Fruit fly (Drosophila melanogaster) whole organism: ENCODE data around the gene TotC.

Experiments used
- CG8478 ChIP-seq: fragments of >200 bp; optimal IDR thresholded peaks from 2 replicates; lab custom pipeline; 2018; ENCODE audit warnings: inconsistent platforms
- Dll ChIP-seq: fragments of >200 bp; optimal IDR thresholded peaks from 2 replicates; lab custom pipeline; 2017
- EcR ChIP-seq, 2 experiments: fragments of >200 bp; optimal IDR thresholded peaks; 2 replicates each; lab custom pipeline; 2017; ENCODE audit warnings: missing biosample characterization in 2 of 2, missing genetic modification characterization in 2 of 2, missing genetic modification reagents in 2 of 2
- pan ChIP-seq: fragments of >200 bp; optimal IDR thresholded peaks from 2 replicates; lab custom pipeline; 2017
- psq ChIP-seq: fragments of >200 bp; optimal IDR thresholded peaks from 2 replicates; lab custom pipeline; 2017
- usp ChIP-seq: fragments of >200 bp; optimal IDR thresholded peaks from 2 replicates; lab custom pipeline; 2017; ENCODE audit warnings: missing biosample characterization, missing genetic modification characterization, mixed read lengths

The TotC gene

dm6 chr3R:20836257-20836856 is 36.4 kb upstream of the TotC start:
- TF ChIP-seq psq (lab: Kevin White, UChicago) (no peak), usp (GFP tag; lab: Kevin White, UChicago) (no peak), EcR (GFP tag; optimal IDR thresholded peaks at IDR 0.05; lab: Kevin White, UChicago) (no peak), pan (lab: Kevin White, UChicago) (no peak), Dll (lab: Kevin White, UChicago) (no peak), CG8478 (no peak)

dm6 chr3R:20837242-20837664 is 35.5 kb upstream of the TotC start:
- no peak for TF ChIP-seq usp (GFP tag; lab: Kevin White, UChicago)
- TF ChIP-seq Dll (lab: Kevin White, UChicago), result no peak
- TF ChIP-seq pan (lab: Kevin White, UChicago), result no peak
- TF ChIP-seq psq (lab: Kevin White, UChicago), result no peak
- no peak for TF ChIP-seq CG8478
- no peak for TF ChIP-seq EcR (GFP tag; optimal IDR thresholded peaks at IDR 0.05; lab: Kevin White, UChicago)

DNA sequence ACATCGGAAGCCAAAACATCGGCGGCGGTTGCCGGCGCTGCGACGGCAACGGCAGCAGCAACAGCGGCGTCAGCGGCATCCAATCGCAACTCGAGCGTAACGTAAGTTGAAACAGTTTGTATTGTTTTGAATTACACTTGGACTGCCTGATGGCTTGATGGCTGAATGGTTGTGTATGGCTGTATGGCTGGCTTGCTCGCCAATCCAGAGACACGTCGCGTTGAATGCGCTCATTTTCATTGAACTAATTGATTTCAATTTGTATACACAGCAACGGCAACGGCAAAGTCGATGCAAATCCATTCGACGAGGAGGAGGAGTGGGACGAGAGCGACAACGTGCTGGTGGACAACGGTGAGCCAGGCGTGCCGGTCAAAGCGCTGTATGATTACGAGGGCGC is 34.0 kb upstream of the TotC start:
- TF ChIP-seq Dll (lab: Kevin White, UChicago) (no peak), psq (lab: Kevin White, UChicago) (no peak), usp (GFP tag; lab: Kevin White, UChicago) (no peak), CG8478 (no peak), EcR (GFP tag; optimal IDR thresholded peaks at IDR 0.05; lab: Kevin White, UChicago) (no peak), pan (lab: Kevin White, UChicago) (no peak)

dm6 chr3R:20841840-20842239 is 30.9 kb upstream of the TotC start, which contains the start of gene CG15695:
CG15695 (plus strand) TSS chr3R:20842140.
- TF ChIP-seq CG8478 (no peak), psq (lab: Kevin White, UChicago) (no peak), pan (lab: Kevin White, UChicago) (no peak), usp (GFP tag; lab: Kevin White, UChicago) (no peak), Dll (lab: Kevin White, UChicago) (no peak), EcR (GFP tag; optimal IDR thresholded peaks at IDR 0.05; lab: Kevin White, UChicago) (no peak)

DNA sequence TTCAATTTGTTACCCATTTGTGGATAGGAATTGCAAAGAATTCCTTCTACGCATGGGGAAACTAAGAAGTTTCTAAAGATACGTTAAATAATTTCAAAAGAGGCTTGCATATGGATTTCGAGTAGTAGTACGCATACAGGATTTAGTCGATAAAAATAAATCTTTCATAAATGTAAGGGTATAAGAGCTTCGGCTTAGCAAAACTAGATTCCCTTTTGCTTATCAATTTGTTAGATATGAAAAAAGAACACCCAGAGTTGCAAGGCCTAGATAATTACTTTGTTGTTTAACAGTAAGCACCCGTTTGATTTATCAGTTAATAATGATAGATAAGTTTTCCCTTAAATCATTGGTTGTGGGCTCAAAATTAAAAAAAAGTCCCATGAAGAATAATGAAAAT is 27.3 kb upstream of the TotC start:
- TF ChIP-seq pan (lab: Kevin White, UChicago), result no peak
- no peak for TF ChIP-seq CG8478
- no peak for TF ChIP-seq Dll (lab: Kevin White, UChicago)
- TF ChIP-seq psq (lab: Kevin White, UChicago), result no peak
- TF ChIP-seq EcR (GFP tag; optimal IDR thresholded peaks at IDR 0.05; lab: Kevin White, UChicago), result no peak
- TF ChIP-seq usp (GFP tag; lab: Kevin White, UChicago), result no peak

- no peak for TF ChIP-seq EcR (GFP tag; optimal IDR thresholded peaks at IDR 0.05; lab: Kevin White, UChicago)
- no peak for TF ChIP-seq CG8478
- no peak for TF ChIP-seq psq (lab: Kevin White, UChicago)
- TF ChIP-seq usp (GFP tag; lab: Kevin White, UChicago), result no peak
- TF ChIP-seq pan (lab: Kevin White, UChicago), result no peak
- no peak for TF ChIP-seq Dll (lab: Kevin White, UChicago)
Measured at dm6 chr3R:20846316-20846715, 26.5 kb upstream of the TotC start.

- TF ChIP-seq EcR (GFP tag; optimal IDR thresholded peaks at IDR 0.05; lab: Kevin White, UChicago), result no peak
- no peak for TF ChIP-seq Dll (lab: Kevin White, UChicago)
- TF ChIP-seq psq (lab: Kevin White, UChicago), result no peak
- no peak for TF ChIP-seq pan (lab: Kevin White, UChicago)
- TF ChIP-seq CG8478, result no peak
- TF ChIP-seq usp (GFP tag; lab: Kevin White, UChicago), result no peak
Measured at dm6 chr3R:20846768-20847167, 26.0 kb upstream of the TotC start, which contains the start of gene CG15696. CG15696 (plus strand) TSS chr3R:20847068.

dm6 chr3R:20850395-20851039 is 22.3 kb upstream of the TotC start, which contains the start of gene RpS30:
RpS30 (plus strand) TSS chr3R:20850516.
- TF ChIP-seq Dll (lab: Kevin White, UChicago), result no peak
- TF ChIP-seq CG8478, result no peak
- no peak for TF ChIP-seq usp (GFP tag; lab: Kevin White, UChicago)
- TF ChIP-seq pan (lab: Kevin White, UChicago), result no peak

- TF ChIP-seq CG8478, result no peak
- no peak for TF ChIP-seq EcR (GFP tag; optimal IDR thresholded peaks at IDR 0.05; lab: Kevin White, UChicago)
- no peak for TF ChIP-seq usp (GFP tag; lab: Kevin White, UChicago)
- no peak for TF ChIP-seq pan (lab: Kevin White, UChicago)
- no peak for TF ChIP-seq psq (lab: Kevin White, UChicago)
- no peak for TF ChIP-seq Dll (lab: Kevin White, UChicago)
Measured at dm6 chr3R:20859845-20860244, 12.9 kb upstream of the TotC start, which contains the start of gene Ir93a. Ir93a (minus strand) TSS chr3R:20859945.

- TF ChIP-seq CG8478, result no peak
- TF ChIP-seq pan (lab: Kevin White, UChicago), result no peak
- TF ChIP-seq psq (lab: Kevin White, UChicago), result no peak
Measured at dm6 chr3R:20866204-20866603, 6.6 kb upstream of the TotC start, which contains the start of gene KaiR1D. KaiR1D (minus strand) TSS chr3R:20866231.

dm6 chr3R:20870736-20871135 is 2.1 kb upstream of the TotC start, which contains the start of gene TotA:
TotA (plus strand) TSS chr3R:20871036.
- TF ChIP-seq psq (lab: Kevin White, UChicago), result no peak
- no peak for TF ChIP-seq CG8478
- TF ChIP-seq usp (GFP tag; lab: Kevin White, UChicago), result no peak
- TF ChIP-seq pan (lab: Kevin White, UChicago), result no peak
- TF ChIP-seq EcR (GFP tag; optimal IDR thresholded peaks at IDR 0.05; lab: Kevin White, UChicago), result no peak
- TF ChIP-seq Dll (lab: Kevin White, UChicago), result no peak
